Worm (Caenorhabditis elegans): ENCODE data around the gene hyl-1.

hyl-1 gene

DNA sequence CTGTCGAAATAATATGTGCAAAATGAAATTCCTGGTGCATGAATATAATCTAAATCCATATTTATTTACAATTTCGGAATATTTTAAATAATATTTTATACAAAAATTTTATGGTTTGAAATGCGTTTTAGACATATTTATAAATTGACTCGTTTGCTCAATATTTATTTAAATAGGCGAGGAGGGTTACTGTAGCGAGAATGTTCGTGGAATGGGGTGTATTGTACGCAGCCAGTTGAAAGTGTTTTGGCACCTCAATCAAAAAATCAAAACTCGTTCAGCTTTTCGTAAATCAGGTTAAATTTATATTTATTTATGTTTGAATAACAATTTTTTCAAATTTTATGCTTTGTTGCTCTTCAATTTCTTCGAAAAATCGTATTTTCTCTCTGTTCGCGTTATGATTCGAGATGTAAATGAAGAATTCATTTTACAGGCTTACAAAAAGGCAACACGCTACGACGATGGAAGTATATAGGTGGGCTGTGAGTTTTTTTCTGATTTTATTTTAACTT, at the start of gene hyl-1:
Gene hyl-1, plus strand, starts transcription at position 465 of the 515 bp plus-strand sequence.
- no peak for TF ChIP-seq unc-62 (GFP tag; optimal IDR thresholded peaks at IDR 0.05)

DNA sequence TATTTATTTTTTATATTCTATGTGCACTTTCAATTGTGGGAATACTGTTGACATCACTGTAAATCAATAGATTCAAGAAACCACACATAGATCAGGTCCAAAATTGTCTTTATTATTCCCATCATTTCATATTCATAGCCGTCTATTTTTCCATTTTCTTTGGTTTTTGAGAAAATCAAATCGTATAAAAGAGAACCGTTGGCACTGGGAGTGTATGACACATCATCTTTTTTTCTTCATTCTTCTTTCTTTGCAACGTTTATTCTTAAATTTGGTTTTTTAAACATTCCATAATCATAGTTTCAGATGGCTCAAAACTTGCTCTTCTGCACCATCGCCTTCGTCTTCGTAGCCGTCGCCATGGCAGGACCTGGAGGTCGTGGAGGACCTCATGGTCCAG, 49.0 kb upstream of the hyl-1 start, which contains the start of gene srlf-2:
Gene srlf-2, plus strand, starts transcription at position 301 of the 400 bp plus-strand sequence.
- no peak for TF ChIP-seq unc-62 (GFP tag; optimal IDR thresholded peaks at IDR 0.05)

ce11 chrIV:8492242-8492641, 46.7 kb upstream of the hyl-1 start, which contains the start of gene sru-7:
Gene sru-7, plus strand, starts transcription at chrIV:8492542.
- TF ChIP-seq unc-62 (GFP tag; optimal IDR thresholded peaks at IDR 0.05): no peak

DNA sequence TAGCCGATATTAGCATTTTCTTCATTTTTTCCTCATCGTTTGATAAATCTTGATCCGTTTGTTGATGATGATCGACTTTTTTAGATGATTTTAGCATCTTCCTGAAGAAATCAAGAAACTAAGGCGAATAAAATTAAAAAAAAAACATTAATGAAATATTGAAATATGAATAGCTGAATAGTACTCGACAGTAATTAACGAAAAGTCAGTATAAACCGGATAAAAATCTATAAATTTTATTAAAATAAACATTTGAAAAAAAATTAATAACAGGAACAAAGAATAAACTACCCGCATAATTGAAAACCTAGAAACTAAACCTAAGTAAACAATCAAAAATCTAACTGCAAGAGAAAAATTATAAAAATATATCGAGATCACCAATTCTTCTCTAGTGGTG, 42.7 kb upstream of the hyl-1 start, which contains the start of gene C28C12.12:
Gene C28C12.12, minus strand, starts transcription at position 101 of the 400 bp plus-strand sequence.
- TF ChIP-seq unc-62 (GFP tag; optimal IDR thresholded peaks at IDR 0.05): no peak

ce11 chrIV:8498773-8499360, 40.1 kb upstream of the hyl-1 start, which contains the start of the genes acdh-13 and mesp-1:
Gene acdh-13, minus strand, starts transcription at chrIV:8498823.
Gene mesp-1, plus strand, starts transcription at chrIV:8499310.
- no peak for TF ChIP-seq unc-62 (GFP tag; optimal IDR thresholded peaks at IDR 0.05)

ce11 chrIV:8499956-8500355, 39.0 kb upstream of the hyl-1 start:
- TF ChIP-seq unc-62 (GFP tag; optimal IDR thresholded peaks at IDR 0.05): no peak

- no peak for TF ChIP-seq unc-62 (GFP tag; optimal IDR thresholded peaks at IDR 0.05)
These were observed 37.5 kb upstream of the hyl-1 start, which contains the start of gene C28C12.1 for ce11 chrIV:8501382-8501781. Gene C28C12.1, plus strand, starts transcription at chrIV:8501682.

ce11 chrIV:8506034-8506433, 32.9 kb upstream of the hyl-1 start:
- TF ChIP-seq unc-62 (GFP tag; optimal IDR thresholded peaks at IDR 0.05): no peak

- TF ChIP-seq unc-62 (GFP tag; optimal IDR thresholded peaks at IDR 0.05): no peak
These were observed 28.4 kb upstream of the hyl-1 start, which contains the start of gene tag-77 for ce11 chrIV:8510534-8510933. Gene tag-77, minus strand, starts transcription at chrIV:8510548.

DNA sequence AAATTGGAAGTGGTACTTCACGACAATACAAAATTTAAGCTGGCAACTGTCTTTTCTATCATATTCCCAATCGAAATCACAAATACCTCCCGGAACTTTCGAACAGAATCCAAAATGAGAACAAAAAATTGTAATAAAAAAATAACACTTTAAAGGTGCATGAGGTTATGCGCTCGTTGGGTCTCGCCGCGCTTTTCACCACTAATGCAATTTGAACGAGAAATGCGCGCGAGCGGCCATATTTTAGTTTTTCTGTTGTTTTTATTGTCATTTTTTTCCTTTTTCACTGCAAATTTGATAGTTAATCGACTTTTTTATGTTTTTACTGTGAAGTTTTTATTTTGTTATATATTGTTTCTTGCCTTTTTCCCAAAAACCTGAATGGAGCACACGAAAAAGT, 27.9 kb upstream of the hyl-1 start, which contains the start of gene mes-6:
Gene mes-6, plus strand, starts transcription at position 229 of the 400 bp plus-strand sequence.
- no peak for TF ChIP-seq unc-62 (GFP tag; optimal IDR thresholded peaks at IDR 0.05)

- TF ChIP-seq unc-62 (GFP tag; optimal IDR thresholded peaks at IDR 0.05): no peak
These were observed 26.2 kb upstream of the hyl-1 start, which contains the start of gene C09G4.4 for ce11 chrIV:8512679-8513078. Gene C09G4.4, plus strand, starts transcription at chrIV:8512979.

DNA sequence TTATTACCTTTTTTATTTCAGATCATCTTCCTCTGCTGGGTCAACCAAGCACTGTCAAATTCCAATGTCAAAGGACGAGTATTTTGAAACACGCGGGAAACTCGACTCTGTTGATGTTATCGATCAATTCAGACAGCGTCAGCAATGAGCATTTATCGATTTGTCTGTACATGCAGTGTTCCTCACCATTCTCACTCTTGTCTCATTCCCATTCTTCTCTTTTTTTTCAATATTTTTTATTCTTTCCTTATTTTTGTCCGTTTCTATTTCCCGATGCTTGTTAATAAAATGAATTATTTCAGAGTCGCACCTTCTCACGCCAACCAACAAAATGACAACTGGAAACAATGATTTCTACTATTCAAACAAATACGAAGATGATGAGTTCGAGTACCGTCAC, 25.3 kb upstream of the hyl-1 start, which contains the start of gene cks-1:
Gene cks-1, plus strand, starts transcription at position 301 of the 400 bp plus-strand sequence.
- TF ChIP-seq unc-62 (GFP tag; optimal IDR thresholded peaks at IDR 0.05): no peak

ce11 chrIV:8514546-8514945, 24.4 kb upstream of the hyl-1 start:
- no peak for TF ChIP-seq unc-62 (GFP tag; optimal IDR thresholded peaks at IDR 0.05)

ce11 chrIV:8519949-8520348, 19.0 kb upstream of the hyl-1 start:
- TF ChIP-seq unc-62 (GFP tag; optimal IDR thresholded peaks at IDR 0.05): no peak

DNA sequence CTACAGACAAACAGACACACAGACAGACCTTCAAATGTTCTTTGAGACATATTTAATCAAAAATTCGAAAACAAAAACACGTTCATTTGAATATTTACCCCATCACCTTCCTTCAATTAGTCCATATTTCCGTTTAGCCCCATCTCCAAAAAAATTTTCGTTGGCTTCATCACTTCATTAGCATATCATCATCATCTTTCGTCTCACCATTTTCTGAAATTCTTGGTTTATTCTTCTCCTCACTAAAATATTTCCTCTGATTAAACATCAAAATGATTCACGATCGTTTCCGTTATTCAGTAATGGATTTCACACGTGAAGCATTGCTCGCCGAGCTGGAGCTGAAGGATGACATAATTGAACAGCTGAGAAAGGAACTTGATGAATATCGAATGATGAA, 18.3 kb upstream of the hyl-1 start, which contains the start of gene pkg-2:
Gene pkg-2, plus strand, starts transcription at position 301 of the 400 bp plus-strand sequence.
- no peak for TF ChIP-seq unc-62 (GFP tag; optimal IDR thresholded peaks at IDR 0.05)

DNA sequence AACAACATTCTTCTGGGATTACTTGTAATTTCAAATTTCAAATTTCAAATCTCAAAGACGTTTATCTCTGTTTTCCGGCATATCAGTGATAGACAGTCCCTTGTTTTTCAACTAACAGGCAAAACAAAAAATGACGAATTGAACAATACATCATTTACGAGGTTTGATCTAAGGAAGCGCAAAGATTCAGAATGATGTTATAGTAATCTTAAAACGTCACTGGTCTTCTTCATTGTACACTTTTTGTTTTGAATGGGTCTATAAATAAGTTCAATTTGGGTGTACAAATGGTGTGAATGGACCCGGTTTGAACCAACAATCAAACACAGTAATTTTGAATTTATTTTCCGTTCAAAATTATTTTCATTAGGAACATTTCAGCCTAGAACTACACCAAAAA, 14.9 kb upstream of the hyl-1 start:
- no peak for TF ChIP-seq unc-62 (GFP tag; optimal IDR thresholded peaks at IDR 0.05)

- no peak for TF ChIP-seq unc-62 (GFP tag; optimal IDR thresholded peaks at IDR 0.05)
These were observed 12.9 kb upstream of the hyl-1 start for ce11 chrIV:8526050-8526449.
